Worm (Caenorhabditis elegans): ENCODE results near the gene B0244.6.

DNA sequence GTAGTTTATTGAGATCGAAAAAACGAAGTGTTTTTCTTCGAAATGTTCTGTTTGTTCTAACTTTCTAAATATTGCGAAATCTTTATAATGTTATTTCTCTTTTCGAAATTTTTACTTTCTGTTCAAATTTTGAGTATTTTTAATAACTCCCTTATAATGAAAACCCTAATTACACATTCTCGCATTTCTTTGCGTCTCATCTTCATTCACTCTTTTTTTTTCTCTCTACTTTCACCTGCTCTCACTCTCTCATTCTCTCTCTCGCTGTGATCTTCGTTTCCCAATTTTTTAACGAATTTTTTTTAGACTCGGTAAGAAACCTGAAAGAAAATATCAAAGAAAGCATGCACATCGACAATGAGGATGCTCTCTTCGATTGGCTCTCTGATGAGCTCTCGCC is 26.6 kb upstream of the B0244.6 start, which contains the start of gene rbm-26:
- TF ChIP-seq tra-4 (tag; optimal IDR thresholded peaks at IDR 0.05), result no peak
- TF ChIP-seq scrt-1 (GFP tag; IDR thresholded peaks at IDR 0.05), result no peak
- no peak for TF ChIP-seq B0310.2 (tag; optimal IDR thresholded peaks at IDR 0.05)
- TF ChIP-seq ama-1 (optimal IDR thresholded peaks at IDR 0.05), result no peak
- no peak for TF ChIP-seq tbx-11 (GFP tag; IDR thresholded peaks at IDR 0.05)
- TF ChIP-seq F13C5.2 (tag; optimal IDR thresholded peaks at IDR 0.05), result no peak
- TF ChIP-seq hmbx-1 (tag; optimal IDR thresholded peaks at IDR 0.05), result no peak
- no peak for TF ChIP-seq ets-7 (tag; optimal IDR thresholded peaks at IDR 0.05)
- no peak for TF ChIP-seq aly-1 (tag; optimal IDR thresholded peaks at IDR 0.05)
- no peak for TF ChIP-seq hmg-4 (GFP tag; optimal IDR thresholded peaks at IDR 0.05)
- TF ChIP-seq flt-1 (GFP tag; IDR thresholded peaks at IDR 0.05), result no peak
- TF ChIP-seq hnd-1 (tag; optimal IDR thresholded peaks at IDR 0.05), result no peak

Data from whole organism, early embryonic.